Fruit fly (Drosophila melanogaster): ENCODE data around the gene wrm1.

wrm1 gene

DNA sequence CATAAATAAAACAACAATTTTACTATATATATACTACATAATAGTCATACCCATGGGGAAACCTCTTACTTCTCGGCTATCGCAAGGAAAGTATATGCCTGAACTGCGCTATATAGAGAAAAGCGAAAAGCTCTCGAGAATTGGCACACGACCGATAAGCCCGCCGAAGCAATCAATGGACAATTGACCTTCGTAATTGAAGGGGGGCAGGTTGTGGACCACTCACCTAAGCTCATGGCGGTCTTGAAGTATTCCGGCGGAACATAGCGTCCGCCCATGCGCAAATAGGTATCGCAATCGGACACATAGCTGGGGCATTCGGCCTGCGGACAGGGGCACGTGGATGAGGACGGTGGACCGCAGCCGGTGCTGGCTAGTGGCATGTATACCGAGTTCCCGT, 45.4 kb upstream of the wrm1 start:
- TF ChIP-seq h (GFP tag; optimal IDR thresholded peaks at IDR 0.05) (peak; percentile 9), CrebA (GFP tag; optimal IDR thresholded peaks at IDR 0.05; ENCODE audit: borderline replicate concordance) (no peak), usp (GFP tag; optimal IDR thresholded peaks at IDR 0.05) (no peak), N (GFP tag; optimal IDR thresholded peaks at IDR 0.05) (no peak), HLH106 (tag; optimal IDR thresholded peaks at IDR 0.05) (no peak)

DNA sequence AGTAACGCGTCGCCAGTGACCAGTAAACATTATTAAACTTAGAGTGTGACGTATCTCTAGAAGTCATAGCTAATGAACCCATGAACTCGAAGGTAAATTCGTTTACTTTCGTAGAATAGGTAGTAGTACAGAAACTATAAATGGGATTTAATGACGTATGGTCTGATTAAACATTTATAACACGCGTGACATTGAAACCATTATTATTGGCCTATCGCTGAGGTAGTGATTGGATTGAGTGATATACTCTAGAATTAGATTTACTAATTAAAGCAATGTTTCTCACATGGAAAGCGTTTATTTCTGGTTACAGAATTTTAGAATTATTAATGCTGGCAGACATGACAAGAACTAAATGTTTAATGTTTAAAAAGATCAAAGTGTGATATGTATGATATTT, 41.8 kb upstream of the wrm1 start:
- no peak for TF ChIP-seq lola (GFP tag; optimal IDR thresholded peaks at IDR 0.05)
- no peak for TF ChIP-seq brk (GFP tag; optimal IDR thresholded peaks at IDR 0.05)
- TF ChIP-seq h (GFP tag; optimal IDR thresholded peaks at IDR 0.05), result no peak
- no peak for TF ChIP-seq psq (GFP tag; optimal IDR thresholded peaks at IDR 0.05)
- no peak for TF ChIP-seq CrebA (GFP tag; optimal IDR thresholded peaks at IDR 0.05; ENCODE audit: borderline replicate concordance)
- TF ChIP-seq Hr78 (GFP tag; optimal IDR thresholded peaks at IDR 0.05), result no peak

DNA sequence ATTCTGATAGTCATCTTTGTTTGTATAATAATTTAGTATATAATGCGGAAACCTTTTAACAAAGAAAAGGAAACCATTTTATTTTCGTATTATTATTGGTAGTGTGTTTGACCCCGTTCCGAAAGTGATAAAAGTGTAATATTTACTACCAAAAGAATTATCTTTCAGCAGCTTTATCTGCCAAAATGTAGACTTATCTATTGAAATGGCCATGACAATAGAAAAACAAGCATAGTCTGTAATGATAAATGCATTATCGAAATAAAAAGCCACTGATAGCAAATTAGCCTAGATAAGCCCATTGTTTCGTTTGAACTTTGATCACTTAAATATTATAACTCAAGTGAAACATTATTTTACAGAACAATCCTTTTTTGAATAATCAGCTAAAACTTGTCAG, 41.1 kb upstream of the wrm1 start:
- TF ChIP-seq Abd-B (GFP tag; optimal IDR thresholded peaks at IDR 0.05) (no peak), brk (GFP tag; optimal IDR thresholded peaks at IDR 0.05) (peak; percentile 21), br (GFP tag; optimal IDR thresholded peaks at IDR 0.05) (peak; percentile 18), lola (GFP tag; optimal IDR thresholded peaks at IDR 0.05) (no peak), ey (GFP tag; optimal IDR thresholded peaks at IDR 0.05) (no peak), GATAd (GFP tag; optimal IDR thresholded peaks at IDR 0.05) (no peak)

DNA sequence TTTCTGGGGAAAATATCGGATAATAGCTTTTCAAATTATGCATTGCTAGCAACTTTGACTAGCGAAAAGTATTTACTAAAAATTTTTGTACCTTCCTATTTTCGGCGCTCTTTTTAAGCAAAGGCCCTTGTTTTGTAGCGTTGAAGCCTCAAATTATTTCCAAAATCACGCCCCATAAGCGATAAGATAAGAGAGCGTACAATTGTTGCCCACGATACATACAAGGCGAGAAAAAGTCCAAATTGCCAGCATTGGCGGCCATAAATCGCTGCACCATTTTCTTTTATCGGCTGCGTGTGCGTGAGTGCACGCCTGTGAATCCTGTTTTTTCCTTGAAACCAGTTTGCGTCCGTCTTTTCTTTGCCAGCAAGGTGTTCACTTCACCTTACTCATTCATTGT, 36.3 kb upstream of the wrm1 start:
- TF ChIP-seq jim (GFP tag; optimal IDR thresholded peaks at IDR 0.05) (no peak), dsf (GFP tag; optimal IDR thresholded peaks at IDR 0.05; ENCODE audit: borderline replicate concordance) (no peak), Sp1 (GFP tag; optimal IDR thresholded peaks at IDR 0.05) (no peak), CG32264 (GFP tag; optimal IDR thresholded peaks at IDR 0.05) (no peak), sage (GFP tag; optimal IDR thresholded peaks at IDR 0.05) (no peak), dmrt93B (GFP tag; optimal IDR thresholded peaks at IDR 0.05) (no peak), woc (GFP tag; optimal IDR thresholded peaks at IDR 0.05) (peak; percentile 49), Myc (optimal IDR thresholded peaks at IDR 0.05) (peak; percentile 54), h (GFP tag; optimal IDR thresholded peaks at IDR 0.05) (no peak), Dfd (GFP tag; optimal IDR thresholded peaks at IDR 0.05) (no peak), Hr78 (GFP tag; optimal IDR thresholded peaks at IDR 0.05) (no peak), GATAd (GFP tag; optimal IDR thresholded peaks at IDR 0.05) (no peak), Hnf4 (GFP tag; optimal IDR thresholded peaks at IDR 0.05) (no peak), Abd-B (GFP tag; optimal IDR thresholded peaks at IDR 0.05) (no peak), pan (optimal IDR thresholded peaks at IDR 0.05) (no peak)

DNA sequence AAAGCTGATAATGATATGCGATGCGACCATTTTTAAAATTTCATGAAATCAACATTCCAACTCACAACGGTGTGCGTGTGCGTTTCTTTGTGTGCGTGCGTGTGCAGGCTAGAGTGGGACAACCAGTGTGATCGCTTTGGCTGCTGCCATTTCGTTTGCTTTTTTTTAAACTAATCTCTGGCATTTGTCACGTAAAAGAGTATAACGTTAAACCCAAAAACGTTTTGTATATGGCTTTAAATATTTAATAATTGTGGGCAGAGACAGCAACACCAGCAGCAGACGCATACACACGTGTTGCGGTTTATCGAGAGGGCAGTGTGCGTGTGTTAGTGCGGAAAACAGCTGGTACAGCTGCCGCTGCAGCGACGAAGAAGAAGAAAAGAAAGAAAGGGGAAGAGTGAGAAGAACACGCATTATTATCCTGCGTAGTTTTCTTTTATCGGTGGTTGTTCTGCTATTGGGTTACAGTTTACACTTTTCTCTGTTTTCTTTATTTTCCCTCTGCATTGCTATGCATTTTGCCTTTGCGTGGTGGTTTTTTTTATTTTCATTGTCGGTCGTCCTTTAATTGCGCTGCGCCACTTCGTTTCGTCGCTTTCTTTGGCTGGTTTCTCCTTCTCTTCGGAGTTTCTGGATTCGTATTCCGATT, 35.3 kb upstream of the wrm1 start:
- no peak for TF ChIP-seq rgr (GFP tag; optimal IDR thresholded peaks at IDR 0.05)
- TF ChIP-seq HLH106 (tag; optimal IDR thresholded peaks at IDR 0.05), result no peak
- TF ChIP-seq woc (GFP tag; optimal IDR thresholded peaks at IDR 0.05), result no peak
- no peak for TF ChIP-seq brk (GFP tag; optimal IDR thresholded peaks at IDR 0.05)
- TF ChIP-seq OdsH (GFP tag; optimal IDR thresholded peaks at IDR 0.05), result no peak
- TF ChIP-seq Dif (GFP tag; optimal IDR thresholded peaks at IDR 0.05; ENCODE audit: partially characterized antibody), result no peak
- no peak for TF ChIP-seq tai (GFP tag; optimal IDR thresholded peaks at IDR 0.05)
- TF ChIP-seq Hr83 (GFP tag; optimal IDR thresholded peaks at IDR 0.05; ENCODE audit: poor library complexity, severe bottlenecking), result peak; percentile 1
- TF ChIP-seq Hnf4 (GFP tag; optimal IDR thresholded peaks at IDR 0.05), result no peak
- no peak for TF ChIP-seq Sp1 (GFP tag; optimal IDR thresholded peaks at IDR 0.05)
- no peak for TF ChIP-seq GATAd (GFP tag; optimal IDR thresholded peaks at IDR 0.05)
- TF ChIP-seq Jra (GFP tag; optimal IDR thresholded peaks at IDR 0.05), result no peak
- TF ChIP-seq Hr78 (GFP tag; optimal IDR thresholded peaks at IDR 0.05), result peak; percentile 7
- TF ChIP-seq dsf (GFP tag; optimal IDR thresholded peaks at IDR 0.05; ENCODE audit: borderline replicate concordance), result no peak
- no peak for TF ChIP-seq Myc (optimal IDR thresholded peaks at IDR 0.05)
- TF ChIP-seq sage (GFP tag; optimal IDR thresholded peaks at IDR 0.05), result no peak
- TF ChIP-seq CG9705 (GFP tag; optimal IDR thresholded peaks at IDR 0.05), result no peak
- no peak for TF ChIP-seq Dfd (GFP tag; optimal IDR thresholded peaks at IDR 0.05)
- TF ChIP-seq lola (GFP tag; optimal IDR thresholded peaks at IDR 0.05), result no peak
- no peak for TF ChIP-seq Rel (GFP tag; optimal IDR thresholded peaks at IDR 0.05)
- TF ChIP-seq Rel (tag; optimal IDR thresholded peaks at IDR 0.05), result peak; percentile 39
- no peak for TF ChIP-seq jim (GFP tag; optimal IDR thresholded peaks at IDR 0.05)
- TF ChIP-seq CrebA (GFP tag; optimal IDR thresholded peaks at IDR 0.05; ENCODE audit: borderline replicate concordance), result no peak
- TF ChIP-seq N (GFP tag; optimal IDR thresholded peaks at IDR 0.05), result peak; percentile 79
- peak; percentile 41 for TF ChIP-seq h (GFP tag; optimal IDR thresholded peaks at IDR 0.05)
- TF ChIP-seq usp (GFP tag; optimal IDR thresholded peaks at IDR 0.05), result no peak
- TF ChIP-seq sv (GFP tag; optimal IDR thresholded peaks at IDR 0.05), result no peak
- TF ChIP-seq dl (GFP tag; optimal IDR thresholded peaks at IDR 0.05; ENCODE audit: insufficient read depth in 1 of 2, partially characterized antibody in 2 of 2), result no peak
- TF ChIP-seq ey (GFP tag; optimal IDR thresholded peaks at IDR 0.05), result no peak
- no peak for TF ChIP-seq Mio (GFP tag; optimal IDR thresholded peaks at IDR 0.05)
- TF ChIP-seq br (GFP tag; optimal IDR thresholded peaks at IDR 0.05), result no peak
- TF ChIP-seq CG32264 (GFP tag; optimal IDR thresholded peaks at IDR 0.05), result no peak
- peak; percentile 81 for TF ChIP-seq psq (GFP tag; optimal IDR thresholded peaks at IDR 0.05)

Measured in whole organism, wandering third instar larva.